Worm (Caenorhabditis elegans) whole organism, L1 larva: ENCODE measurements around the gene nspb-11.

Experiments used
- alr-1 ChIP-seq: fragments of 200-800 bp; sonication (Bioruptor generic); optimal IDR thresholded peaks from 2 replicates; lab custom pipeline; 2018; ENCODE audit warnings: borderline replicate concordance, mild to moderate bottlenecking, missing genetic modification characterization, missing compliant biosample characterization
- ceh-90 ChIP-seq: sonication (generic microtip); optimal IDR thresholded peaks from 2 replicates; lab custom pipeline; 2016; ENCODE audit warnings: missing genetic modification characterization, missing compliant biosample characterization
- efl-1 ChIP-seq, 4 experiments: fragments of 150-350 bp; optimal IDR thresholded peaks in 3 of 4; peaks in 1 of 4; 1 replicate in 1 of 4; 2 replicates in 3 of 4; lab custom pipeline; 2014; ENCODE audit warnings: missing biosample characterization in 2 of 4, missing genetic modification characterization in 2 of 4, missing genetic modification reagents in 2 of 4
- elt-3 ChIP-seq, 6 experiments: fragments of 150-350 bp in 1 of 6; sonication (generic microtip); optimal IDR thresholded peaks; 2 replicates each; lab custom pipeline; 2017 to 2018; ENCODE audit warnings: missing biosample characterization in 6 of 6, missing genetic modification characterization in 6 of 6, inconsistent platforms in 1 of 6
- fkh-4 ChIP-seq: sonication (generic microtip); optimal IDR thresholded peaks from 2 replicates; lab custom pipeline; 2016; ENCODE audit warnings: missing compliant biosample characterization, missing genetic modification characterization, borderline replicate concordance
- jun-1 ChIP-seq: fragments of 150-350 bp; optimal IDR thresholded peaks from 2 replicates; lab custom pipeline; 2014; ENCODE audit warnings: missing biosample characterization, missing genetic modification reagents, missing genetic modification characterization
- mdl-1 ChIP-seq, 2 experiments: fragments of 150-350 bp; optimal IDR thresholded peaks; 2 replicates each; lab custom pipeline; 2014 to 2017; ENCODE audit warnings: missing biosample characterization in 2 of 2, missing genetic modification characterization in 2 of 2, inconsistent platforms in 1 of 2
- nhr-237 ChIP-seq: fragments of 150-350 bp; optimal IDR thresholded peaks from 2 replicates; lab custom pipeline; 2014; ENCODE audit warnings: missing biosample characterization, missing genetic modification characterization
- nhr-76 ChIP-seq: sonication (generic microtip); optimal IDR thresholded peaks from 2 replicates; lab custom pipeline; 2017; ENCODE audit warnings: missing biosample characterization, missing genetic modification characterization
- sup-37 ChIP-seq: fragments of 200-800 bp; sonication (Bioruptor generic); optimal IDR thresholded peaks from 2 replicates; lab custom pipeline; 2018; ENCODE audit warnings: mild to moderate bottlenecking, missing genetic modification characterization, missing compliant biosample characterization

- TF ChIP-seq sup-37 (GFP tag; lab: Kevin White, UChicago) (no peak), mdl-1 (tag; optimal IDR thresholded peaks at IDR 0.05; lab: Kevin White, UChicago) (no peak), alr-1 (tag; lab: Kevin White, UChicago) (no peak), ceh-90 (tag; lab: Kevin White, UChicago) (no peak), fkh-4 (tag; lab: Kevin White, UChicago) (no peak), nhr-76 (tag; lab: Kevin White, UChicago) (no peak), efl-1 (optimal IDR thresholded peaks at IDR 0.05; lab: Kevin White, UChicago) (no peak), efl-1 (GFP tag; optimal IDR thresholded peaks at IDR 0.05 in 1 of 2; lab: Kevin White, UChicago) (no peak), elt-3 (tag; optimal IDR thresholded peaks at IDR 0.05; lab: Kevin White, UChicago) (no peak), jun-1 (tag; lab: Kevin White, UChicago) (no peak), nhr-237 (tag; lab: Kevin White, UChicago) (no peak)
These were observed 18.7 kb upstream of the nspb-11 start, which contains the start of gene F35C5.3 for ce11 chrII:12888471-12888870.
